Worm (Caenorhabditis elegans) whole organism, L2 larva: ENCODE results near the gene F11C1.1.

Experiments
- C34F6.9 ChIP-seq: fragments of 150-350 bp; optimal IDR thresholded peaks from 2 replicates; lab custom pipeline; 2014; ENCODE audit warnings: missing biosample characterization, missing genetic modification characterization
- F13H6.1 ChIP-seq: sonication (generic microtip); optimal IDR thresholded peaks from 2 replicates; lab custom pipeline; 2016; ENCODE audit warnings: missing genetic modification characterization, missing compliant biosample characterization
- R02D3.7 ChIP-seq: fragments of 150-350 bp; optimal IDR thresholded peaks from 2 replicates; lab custom pipeline; 2014; ENCODE audit warnings: missing biosample characterization, missing genetic modification characterization
- Y55F3AM.14 ChIP-seq: fragments of 200-800 bp; sonication (Bioruptor generic); optimal IDR thresholded peaks from 2 replicates; lab custom pipeline; 2018; ENCODE audit warnings: mild to moderate bottlenecking, missing genetic modification characterization, missing compliant biosample characterization
- alr-1 ChIP-seq: fragments of 150-350 bp; optimal IDR thresholded peaks from 2 replicates; lab custom pipeline; 2014; ENCODE audit warnings: missing biosample characterization, missing genetic modification characterization
- aly-2 ChIP-seq: fragments of 150-350 bp; optimal IDR thresholded peaks from 2 replicates; lab custom pipeline; 2014; ENCODE audit warnings: missing biosample characterization, missing genetic modification characterization
- ama-1 ChIP-seq: fragments of 150-350 bp; optimal IDR thresholded peaks from 2 replicates; lab custom pipeline; 2018; ENCODE audit warnings: inconsistent platforms
- ceh-16 ChIP-seq: fragments of 150-350 bp; optimal IDR thresholded peaks from 2 replicates; lab custom pipeline; 2014; ENCODE audit warnings: missing biosample characterization, missing genetic modification characterization
- ceh-82 ChIP-seq: fragments of 150-350 bp; optimal IDR thresholded peaks from 2 replicates; lab custom pipeline; 2014; ENCODE audit warnings: missing biosample characterization, missing genetic modification characterization
- crh-2 ChIP-seq: sonication (generic microtip); optimal IDR thresholded peaks from 2 replicates; lab custom pipeline; 2017; ENCODE audit warnings: missing biosample characterization, missing genetic modification characterization
- elt-1 ChIP-seq: fragments of 150-350 bp; optimal IDR thresholded peaks from 2 replicates; lab custom pipeline; 2014; ENCODE audit warnings: missing biosample characterization, missing genetic modification characterization
- elt-3 ChIP-seq: sonication (generic microtip); optimal IDR thresholded peaks from 2 replicates; lab custom pipeline; 2017; ENCODE audit warnings: missing biosample characterization, missing genetic modification characterization
- fos-1 ChIP-seq: fragments of 150-350 bp; optimal IDR thresholded peaks from 2 replicates; lab custom pipeline; 2014; ENCODE audit warnings: missing biosample characterization, missing genetic modification characterization
- gmeb-1 ChIP-seq: fragments of 150-350 bp; optimal IDR thresholded peaks from 2 replicates; lab custom pipeline; 2014; ENCODE audit warnings: missing biosample characterization, missing genetic modification characterization
- lin-13 ChIP-seq: fragments of 150-350 bp; optimal IDR thresholded peaks from 2 replicates; lab custom pipeline; 2014; ENCODE audit warnings: missing biosample characterization, missing genetic modification reagents, missing genetic modification characterization
- lsy-2 ChIP-seq, 2 experiments: fragments of 150-350 bp in 1 of 2; sonication (generic microtip) in 1 of 2; optimal IDR thresholded peaks; 2 replicates each; lab custom pipeline; 2014 to 2017; ENCODE audit warnings: missing biosample characterization in 2 of 2, missing genetic modification characterization in 2 of 2
- mab-5 ChIP-seq: fragments of 150-350 bp; optimal IDR thresholded peaks from 2 replicates; lab custom pipeline; 2014; ENCODE audit warnings: missing biosample characterization, missing genetic modification characterization
- mbf-1 ChIP-seq: sonication (generic microtip); optimal IDR thresholded peaks from 2 replicates; lab custom pipeline; 2017; ENCODE audit warnings: missing biosample characterization, missing genetic modification characterization
- mdl-1 ChIP-seq, 2 experiments: fragments of 150-350 bp in 1 of 2; sonication (generic microtip) in 1 of 2; optimal IDR thresholded peaks; 2 replicates each; lab custom pipeline; 2017; ENCODE audit warnings: missing biosample characterization in 2 of 2, missing genetic modification characterization in 2 of 2
- nhr-10 ChIP-seq: sonication (generic microtip); optimal IDR thresholded peaks from 2 replicates; lab custom pipeline; 2017; ENCODE audit warnings: missing biosample characterization, missing genetic modification characterization
- nhr-12 ChIP-seq: fragments of 150-350 bp; optimal IDR thresholded peaks from 2 replicates; lab custom pipeline; 2014; ENCODE audit warnings: missing biosample characterization, missing genetic modification characterization
- nhr-129 ChIP-seq: fragments of 150-350 bp; optimal IDR thresholded peaks from 2 replicates; lab custom pipeline; 2014; ENCODE audit warnings: missing biosample characterization, missing genetic modification characterization
- nhr-21 ChIP-seq: fragments of 150-350 bp; optimal IDR thresholded peaks from 2 replicates; lab custom pipeline; 2014; ENCODE audit warnings: missing biosample characterization, missing genetic modification characterization
- nhr-23 ChIP-seq: fragments of 150-350 bp; optimal IDR thresholded peaks from 2 replicates; lab custom pipeline; 2014; ENCODE audit warnings: missing biosample characterization, missing genetic modification reagents, missing genetic modification characterization
- nhr-25 ChIP-seq: fragments of 150-350 bp; sonication (generic microtip); optimal IDR thresholded peaks from 3 replicates; lab custom pipeline; 2014; ENCODE audit warnings: missing biosample characterization, missing genetic modification characterization
- nhr-6 ChIP-seq: fragments of 150-350 bp; optimal IDR thresholded peaks from 2 replicates; lab custom pipeline; 2014; ENCODE audit warnings: missing biosample characterization, missing genetic modification characterization
- peb-1 ChIP-seq: fragments of 150-350 bp; optimal IDR thresholded peaks from 2 replicates; lab custom pipeline; 2014; ENCODE audit warnings: missing biosample characterization, missing genetic modification characterization
- sem-4 ChIP-seq: fragments of 150-350 bp; optimal IDR thresholded peaks from 2 replicates; lab custom pipeline; 2014; ENCODE audit warnings: missing biosample characterization, missing genetic modification reagents, missing genetic modification characterization
- skn-1 ChIP-seq: sonication (generic microtip); optimal IDR thresholded peaks from 2 replicates; lab custom pipeline; 2017; ENCODE audit warnings: missing biosample characterization, missing genetic modification characterization
- sma-3 ChIP-seq: sonication (generic microtip); optimal IDR thresholded peaks from 2 replicates; lab custom pipeline; 2016; ENCODE audit warnings: missing genetic modification reagents, missing genetic modification characterization, missing compliant biosample characterization
- sma-9 ChIP-seq, 2 experiments: fragments of 150-350 bp in 1 of 2; sonication (generic microtip) in 1 of 2; optimal IDR thresholded peaks; 2 replicates each; lab custom pipeline; 2014 to 2016; ENCODE audit warnings: missing genetic modification characterization in 2 of 2, mild to moderate bottlenecking in 1 of 2, missing biosample characterization in 1 of 2, missing compliant biosample characterization in 1 of 2, missing genetic modification reagents in 1 of 2, moderate library complexity in 1 of 2
- unc-62 ChIP-seq: fragments of 150-350 bp; optimal IDR thresholded peaks from 2 replicates; lab custom pipeline; 2014; ENCODE audit warnings: missing biosample characterization, missing genetic modification reagents, missing genetic modification characterization
- ztf-4 ChIP-seq: fragments of 150-350 bp; optimal IDR thresholded peaks from 2 replicates; lab custom pipeline; 2014; ENCODE audit warnings: missing biosample characterization, missing genetic modification characterization

The F11C1.1 gene

ce11 chrX:12989205-12989604 is 1.2 kb downstream of the F11C1.1 start, which contains the start of gene F11C1.7:
Gene F11C1.7 (plus strand): TSS chrX:12989344.
- TF ChIP-seq nhr-25 (tag; lab: Kevin White, UChicago) (peak; percentile 42), lsy-2 (tag; optimal IDR thresholded peaks at IDR 0.05; lab: Kevin White, UChicago) (peak in 1 of 2 experiments; percentile 41), mbf-1 (tag; lab: Kevin White, UChicago) (no peak), F13H6.1 (tag; lab: Kevin White, UChicago) (no peak), sem-4 (tag; lab: Kevin White, UChicago) (no peak), alr-1 (no peak), nhr-129 (peak; percentile 40), nhr-21 (tag; lab: Kevin White, UChicago) (no peak), sma-9 (GFP tag; optimal IDR thresholded peaks at IDR 0.05; lab: Kevin White, UChicago) (no peak), sma-9 (tag; optimal IDR thresholded peaks at IDR 0.05; lab: Kevin White, UChicago) (no peak), crh-2 (tag; lab: Kevin White, UChicago) (peak; percentile 23), nhr-10 (tag; lab: Kevin White, UChicago) (no peak), C34F6.9 (peak; percentile 26), ama-1 (lab: Kevin White, UChicago) (no peak), lin-13 (GFP tag; lab: Kevin White, UChicago) (no peak), skn-1 (tag; lab: Kevin White, UChicago) (no peak), ceh-82 (tag; lab: Kevin White, UChicago) (no peak), mab-5 (tag; lab: Kevin White, UChicago) (no peak), nhr-6 (tag; lab: Kevin White, UChicago) (no peak), Y55F3AM.14 (GFP tag; lab: Kevin White, UChicago) (no peak), R02D3.7 (tag; lab: Kevin White, UChicago) (no peak), nhr-12 (tag; lab: Kevin White, UChicago) (no peak), mdl-1 (tag; optimal IDR thresholded peaks at IDR 0.05; lab: Kevin White, UChicago) (no peak), ceh-16 (tag; lab: Kevin White, UChicago) (no peak)

ce11 chrX:12987119-12987518 is 3.3 kb downstream of the F11C1.1 start, which contains the start of gene mff-1:
Gene mff-1 (minus strand): TSS chrX:12987219.
- no peak for TF ChIP-seq sma-3 (GFP tag; lab: Kevin White, UChicago)
- TF ChIP-seq elt-1 (tag; lab: Kevin White, UChicago): no peak
- no peak for TF ChIP-seq unc-62 (GFP tag; lab: Kevin White, UChicago)
- TF ChIP-seq ztf-4 (tag; lab: Kevin White, UChicago): no peak

ce11 chrX:12982725-12983124 is 7.7 kb downstream of the F11C1.1 start:
- TF ChIP-seq mbf-1 (tag; lab: Kevin White, UChicago) (no peak), mdl-1 (tag; optimal IDR thresholded peaks at IDR 0.05; lab: Kevin White, UChicago) (no peak), ceh-82 (tag; lab: Kevin White, UChicago) (no peak), fos-1 (tag; lab: Kevin White, UChicago) (peak; percentile 25), nhr-23 (tag; lab: Kevin White, UChicago) (no peak), peb-1 (tag; lab: Kevin White, UChicago) (no peak)
- TF ChIP-seq, all 48 proteins: peak for 1

ce11 chrX:12981393-12981792 is 9.0 kb downstream of the F11C1.1 start, which contains the start of gene scav-4:
Gene scav-4 (plus strand): TSS chrX:12981775.
- TF ChIP-seq fos-1 (tag; lab: Kevin White, UChicago): peak; percentile 42
- TF ChIP-seq elt-1 (tag; lab: Kevin White, UChicago): no peak
- no peak for TF ChIP-seq aly-2 (tag; lab: Kevin White, UChicago)
- TF ChIP-seq crh-2 (tag; lab: Kevin White, UChicago): peak; percentile 54
- TF ChIP-seq elt-3 (tag; lab: Kevin White, UChicago): no peak
- TF ChIP-seq sma-9 (GFP tag; optimal IDR thresholded peaks at IDR 0.05; lab: Kevin White, UChicago): peak; percentile 13
- no peak for TF ChIP-seq sma-9 (tag; optimal IDR thresholded peaks at IDR 0.05; lab: Kevin White, UChicago)
- no peak for TF ChIP-seq nhr-10 (tag; lab: Kevin White, UChicago)

- TF ChIP-seq sma-9 (GFP tag; optimal IDR thresholded peaks at IDR 0.05; lab: Kevin White, UChicago) (peak; percentile 11), sma-9 (tag; optimal IDR thresholded peaks at IDR 0.05; lab: Kevin White, UChicago) (no peak), fos-1 (tag; lab: Kevin White, UChicago) (peak; percentile 64), gmeb-1 (no peak)
- TF ChIP-seq, all 48 proteins: peak for 2
These were observed 10.6 kb downstream of the F11C1.1 start for ce11 chrX:12979747-12980146.
